Fruit fly (Drosophila melanogaster): ENCODE data around the gene nkd.
A peak's percentile ranks its signal among the peaks of the same experiment; 100 is the strongest.

Gene nkd

dm6 chr3L:19018440-19018839 lies 26.8 kb downstream of the nkd start (continued):
- TF ChIP-seq CG13296 (GFP tag; optimal IDR thresholded peaks at IDR 0.05) (no peak), dm (GFP tag; optimal IDR thresholded peaks at IDR 0.05) (no peak), CG6683 (GFP tag; optimal IDR thresholded peaks at IDR 0.05) (no peak), CG15514 (GFP tag; optimal IDR thresholded peaks at IDR 0.05) (no peak), otp (GFP tag; IDR thresholded peaks at IDR 0.05) (0 out of 3 replicates have a peak, but pooled peaks have one; percentile 29), Tbp (GFP tag; optimal IDR thresholded peaks at IDR 0.05) (no peak), CG18476 (GFP tag; optimal IDR thresholded peaks at IDR 0.05) (no peak), repo (GFP tag; optimal IDR thresholded peaks at IDR 0.05) (no peak), CG1024 (GFP tag; IDR thresholded peaks at IDR 0.05) (no peak), NC2β (GFP tag; optimal IDR thresholded peaks at IDR 0.05) (no peak), CG8359 (GFP tag; optimal IDR thresholded peaks at IDR 0.05; ENCODE audit: borderline replicate concordance) (no peak), CG1529 (GFP tag; optimal IDR thresholded peaks at IDR 0.05) (peak; percentile 40), CG10147 (GFP tag; optimal IDR thresholded peaks at IDR 0.05) (no peak), CG11695 (GFP tag; IDR thresholded peaks at IDR 0.05) (no peak), gcm2 (GFP tag; optimal IDR thresholded peaks at IDR 0.05) (no peak), CG8478 (optimal IDR thresholded peaks at IDR 0.05) (no peak), CG3065 (GFP tag; optimal IDR thresholded peaks at IDR 0.05) (no peak), Ada2b (GFP tag; IDR thresholded peaks at IDR 0.05) (no peak), Xrp1 (GFP tag; IDR thresholded peaks at IDR 0.05) (0 out of 2 replicates have a peak, but pooled peaks have one; percentile 28), CG12391 (tag; optimal IDR thresholded peaks at IDR 0.05) (no peak), CTCF (GFP tag; optimal IDR thresholded peaks at IDR 0.05) (no peak), dmrt99B (tag; optimal IDR thresholded peaks at IDR 0.05) (no peak), CG17912 (GFP tag; optimal IDR thresholded peaks at IDR 0.05) (no peak), ewg (GFP tag; optimal IDR thresholded peaks at IDR 0.05) (no peak), B-H2 (GFP tag; optimal IDR thresholded peaks at IDR 0.05) (no peak), CG12299 (tag; optimal IDR thresholded peaks at IDR 0.05) (no peak), CG6765 (GFP tag; optimal IDR thresholded peaks at IDR 0.05) (no peak), HHEX (GFP tag; optimal IDR thresholded peaks at IDR 0.05) (peak; percentile 10), Blimp-1 (GFP tag; optimal IDR thresholded peaks at IDR 0.05) (no peak), NK7.1 (GFP tag; optimal IDR thresholded peaks at IDR 0.05) (no peak), h (optimal IDR thresholded peaks at IDR 0.05) (no peak), gt (GFP tag; IDR thresholded peaks at IDR 0.05) (no peak), jumu (GFP tag; optimal IDR thresholded peaks at IDR 0.05) (no peak), Camta (GFP tag; optimal IDR thresholded peaks at IDR 0.05) (no peak), CG8944 (GFP tag; optimal IDR thresholded peaks at IDR 0.05) (peak; percentile 14), CG9932 (GFP tag; IDR thresholded peaks at IDR 0.05) (peak; percentile 49), tgo (GFP tag; IDR thresholded peaks at IDR 0.05) (0 out of 3 replicates have a peak, but pooled peaks have one; percentile 14), CG4730 (GFP tag; IDR thresholded peaks at IDR 0.05) (no peak), dpn (GFP tag; optimal IDR thresholded peaks at IDR 0.05) (no peak), br (optimal IDR thresholded peaks at IDR 0.05) (no peak), sr (GFP tag; IDR thresholded peaks at IDR 0.05) (no peak), vvl (GFP tag; IDR thresholded peaks at IDR 0.05) (peak; percentile 51), unpg (GFP tag; optimal IDR thresholded peaks at IDR 0.05) (no peak), Mes4 (GFP tag; optimal IDR thresholded peaks at IDR 0.05) (no peak), Hr3 (GFP tag; optimal IDR thresholded peaks at IDR 0.05) (no peak), CG11398 (GFP tag; optimal IDR thresholded peaks at IDR 0.05) (no peak), CG12219 (GFP tag; optimal IDR thresholded peaks at IDR 0.05) (no peak), toy (GFP tag; IDR thresholded peaks at IDR 0.05) (no peak), CG31388 (GFP tag; optimal IDR thresholded peaks at IDR 0.05) (no peak), CG15269 (tag; optimal IDR thresholded peaks at IDR 0.05) (no peak), Bdp1 (GFP tag; optimal IDR thresholded peaks at IDR 0.05) (no peak), Gug (GFP tag; IDR thresholded peaks at IDR 0.05) (no peak), bowl (GFP tag; IDR thresholded peaks at IDR 0.05) (no peak), Hmx (GFP tag; optimal IDR thresholded peaks at IDR 0.05) (no peak)
